Worm (Caenorhabditis elegans): ENCODE data around the gene Y62H9A.8.

The Y62H9A.8 gene

ce11 chrX:11885577-11885976 lies 6.7 kb downstream of the Y62H9A.8 start, which contains the start of gene Y62H9A.7:
TSS of gene Y62H9A.7 (minus strand) at chrX:11885677.
- TF ChIP-seq nhr-76 (tag; optimal IDR thresholded peaks at IDR 0.05): no peak
- no peak for TF ChIP-seq pha-4 (tag; optimal IDR thresholded peaks at IDR 0.05)
- no peak for TF ChIP-seq ztf-11 (tag; optimal IDR thresholded peaks at IDR 0.05)
- no peak for TF ChIP-seq tbx-8 (GFP tag; optimal IDR thresholded peaks at IDR 0.05)
- TF ChIP-seq mep-1 (tag; optimal IDR thresholded peaks at IDR 0.05): no peak
- TF ChIP-seq bed-3 (GFP tag; optimal IDR thresholded peaks at IDR 0.05): no peak
- no peak for TF ChIP-seq M03D4.4 (tag; optimal IDR thresholded peaks at IDR 0.05)
- TF ChIP-seq hlh-1 (tag; optimal IDR thresholded peaks at IDR 0.05): no peak
- TF ChIP-seq cnd-1 (tag; optimal IDR thresholded peaks at IDR 0.05): no peak
- no peak for TF ChIP-seq nhr-2 (tag; optimal IDR thresholded peaks at IDR 0.05)
- no peak for TF ChIP-seq lin-13 (tag; optimal IDR thresholded peaks at IDR 0.05)
- no peak for TF ChIP-seq unc-62 (GFP tag; optimal IDR thresholded peaks at IDR 0.05)
- TF ChIP-seq nhr-28 (tag; optimal IDR thresholded peaks at IDR 0.05): no peak
- TF ChIP-seq ceh-83 (GFP tag; optimal IDR thresholded peaks at IDR 0.05): no peak
- TF ChIP-seq ces-1 (GFP tag; optimal IDR thresholded peaks at IDR 0.05): no peak
- no peak for TF ChIP-seq sptf-1 (tag; optimal IDR thresholded peaks at IDR 0.05)
- no peak for TF ChIP-seq ceh-39 (tag; optimal IDR thresholded peaks at IDR 0.05)

- TF ChIP-seq lsy-2 (tag; optimal IDR thresholded peaks at IDR 0.05) (no peak), ceh-43 (GFP tag; optimal IDR thresholded peaks at IDR 0.05) (no peak), mep-1 (tag; optimal IDR thresholded peaks at IDR 0.05) (no peak), hlh-1 (tag; optimal IDR thresholded peaks at IDR 0.05) (no peak), sptf-1 (tag; optimal IDR thresholded peaks at IDR 0.05) (no peak), mls-2 (tag; optimal IDR thresholded peaks at IDR 0.05) (no peak), mab-5 (tag; optimal IDR thresholded peaks at IDR 0.05) (no peak), unc-62 (GFP tag; optimal IDR thresholded peaks at IDR 0.05) (no peak), flh-1 (GFP tag; optimal IDR thresholded peaks at IDR 0.05) (no peak), cnd-1 (tag; optimal IDR thresholded peaks at IDR 0.05) (no peak), ham-2 (GFP tag; optimal IDR thresholded peaks at IDR 0.05) (no peak), nhr-2 (tag; optimal IDR thresholded peaks at IDR 0.05) (no peak), ces-1 (GFP tag; optimal IDR thresholded peaks at IDR 0.05) (no peak), sem-2 (GFP tag; optimal IDR thresholded peaks at IDR 0.05) (no peak), pha-4 (tag; optimal IDR thresholded peaks at IDR 0.05) (no peak), elt-3 (tag; optimal IDR thresholded peaks at IDR 0.05) (no peak), zip-8 (tag; optimal IDR thresholded peaks at IDR 0.05) (no peak)
Observed at ce11 chrX:11882800-11883199, 9.4 kb downstream of the Y62H9A.8 start, which contains the start of the genes Y62H9A.5 and ule-5. TSS of gene Y62H9A.5 (minus strand) at chrX:11882900. TSS of gene ule-5 (plus strand) at chrX:11883127.

ce11 chrX:11879871-11880270 lies 12.4 kb downstream of the Y62H9A.8 start, which contains the start of the genes Y62H9A.3 and Y62H9A.4:
TSS of gene Y62H9A.3 (minus strand) at chrX:11879971.
TSS of gene Y62H9A.4 (plus strand) at chrX:11880126.
- TF ChIP-seq sem-2 (GFP tag; optimal IDR thresholded peaks at IDR 0.05) (no peak), bed-3 (GFP tag; optimal IDR thresholded peaks at IDR 0.05) (no peak), snpc-4 (tag; optimal IDR thresholded peaks at IDR 0.05) (no peak), blmp-1 (tag; optimal IDR thresholded peaks at IDR 0.05) (no peak), ceh-83 (GFP tag; optimal IDR thresholded peaks at IDR 0.05) (no peak), ceh-39 (tag; optimal IDR thresholded peaks at IDR 0.05) (no peak), elt-1 (tag; optimal IDR thresholded peaks at IDR 0.05; ENCODE audit: borderline replicate concordance, insufficient read depth) (no peak)

- no peak for TF ChIP-seq pha-4 (tag; optimal IDR thresholded peaks at IDR 0.05)
- TF ChIP-seq nhr-28 (tag; optimal IDR thresholded peaks at IDR 0.05): no peak
- TF ChIP-seq sptf-1 (tag; optimal IDR thresholded peaks at IDR 0.05): no peak
- TF ChIP-seq lin-13 (tag; optimal IDR thresholded peaks at IDR 0.05): no peak
- TF ChIP-seq cnd-1 (tag; optimal IDR thresholded peaks at IDR 0.05): no peak
Observed at ce11 chrX:11878109-11878508, 14.1 kb downstream of the Y62H9A.8 start, which contains the start of gene Y62H9A.2. TSS of gene Y62H9A.2 (minus strand) at chrX:11878209.

- TF ChIP-seq nhr-76 (tag; optimal IDR thresholded peaks at IDR 0.05) (no peak), elt-1 (tag; optimal IDR thresholded peaks at IDR 0.05; ENCODE audit: borderline replicate concordance, insufficient read depth) (no peak), unc-39 (tag; optimal IDR thresholded peaks at IDR 0.05) (no peak), pha-4 (tag; optimal IDR thresholded peaks at IDR 0.05) (no peak), unc-62 (GFP tag; optimal IDR thresholded peaks at IDR 0.05) (no peak), ceh-39 (tag; optimal IDR thresholded peaks at IDR 0.05) (no peak), elt-3 (tag; optimal IDR thresholded peaks at IDR 0.05) (no peak), drap-1 (GFP tag; optimal IDR thresholded peaks at IDR 0.05) (no peak), M03D4.4 (tag; optimal IDR thresholded peaks at IDR 0.05) (no peak), mep-1 (tag; optimal IDR thresholded peaks at IDR 0.05) (no peak), nhr-12 (tag; optimal IDR thresholded peaks at IDR 0.05) (no peak), mls-2 (tag; optimal IDR thresholded peaks at IDR 0.05) (no peak), ceh-43 (GFP tag; optimal IDR thresholded peaks at IDR 0.05) (no peak), flh-1 (GFP tag; optimal IDR thresholded peaks at IDR 0.05) (no peak), ces-1 (GFP tag; optimal IDR thresholded peaks at IDR 0.05) (no peak), lin-32 (GFP tag; optimal IDR thresholded peaks at IDR 0.05) (no peak), tbx-8 (GFP tag; optimal IDR thresholded peaks at IDR 0.05) (no peak), ztf-11 (tag; optimal IDR thresholded peaks at IDR 0.05) (no peak)
Observed at ce11 chrX:11875260-11875659, 17.0 kb downstream of the Y62H9A.8 start, which contains the start of gene Y62H9A.1. TSS of gene Y62H9A.1 (plus strand) at chrX:11875541.

Measured in whole organism, mixed stage, embryonic.